Fruit fly (Drosophila melanogaster) whole organism, embryonic: Measurements from ENCODE around the gene Slu7.

Experiments
- CG15479 ChIP-seq: fragments of 200-800 bp; sonication (Bioruptor generic); optimal IDR thresholded peaks from 3 replicates; lab custom pipeline; 2019; ENCODE audit warnings: missing biosample characterization, mild to moderate bottlenecking, missing genetic modification characterization, moderate library complexity
- CG9609 ChIP-seq: fragments of 200-800 bp; sonication (Bioruptor generic); optimal IDR thresholded peaks from 3 replicates; lab custom pipeline; 2016; ENCODE audit warnings: missing biosample characterization, missing genetic modification characterization
- Lim3 ChIP-seq: fragments of 200-800 bp; sonication (Bioruptor generic); IDR thresholded peaks from 2 replicates; pipeline ENCODE4 v1.3.6; 2022; ENCODE audit warnings: missing biosample characterization, missing genetic modification characterization
- Lpt ChIP-seq: fragments of >200 bp; optimal IDR thresholded peaks from 2 replicates; lab custom pipeline; 2018; ENCODE audit warnings: missing biosample characterization, missing genetic modification characterization
- Pdp1 ChIP-seq, 2 experiments: fragments of 200-800 bp; sonication (Bioruptor generic); optimal IDR thresholded peaks; 3 replicates each; lab custom pipeline; 2016; ENCODE audit warnings: missing biosample characterization in 2 of 2, missing genetic modification characterization in 2 of 2, mild to moderate bottlenecking in 1 of 2, moderate library complexity in 1 of 2
- ham ChIP-seq: fragments of 200-800 bp; sonication (Bioruptor generic); IDR thresholded peaks from 2 replicates; pipeline ENCODE4 v1.3.6; 2022; ENCODE audit warnings: missing biosample characterization, missing genetic modification characterization
- lbe ChIP-seq: fragments of 200-800 bp; sonication (Bioruptor generic); optimal IDR thresholded peaks from 2 replicates; lab custom pipeline; 2016; ENCODE audit warnings: missing biosample characterization, mild to moderate bottlenecking, missing genetic modification characterization

DNA sequence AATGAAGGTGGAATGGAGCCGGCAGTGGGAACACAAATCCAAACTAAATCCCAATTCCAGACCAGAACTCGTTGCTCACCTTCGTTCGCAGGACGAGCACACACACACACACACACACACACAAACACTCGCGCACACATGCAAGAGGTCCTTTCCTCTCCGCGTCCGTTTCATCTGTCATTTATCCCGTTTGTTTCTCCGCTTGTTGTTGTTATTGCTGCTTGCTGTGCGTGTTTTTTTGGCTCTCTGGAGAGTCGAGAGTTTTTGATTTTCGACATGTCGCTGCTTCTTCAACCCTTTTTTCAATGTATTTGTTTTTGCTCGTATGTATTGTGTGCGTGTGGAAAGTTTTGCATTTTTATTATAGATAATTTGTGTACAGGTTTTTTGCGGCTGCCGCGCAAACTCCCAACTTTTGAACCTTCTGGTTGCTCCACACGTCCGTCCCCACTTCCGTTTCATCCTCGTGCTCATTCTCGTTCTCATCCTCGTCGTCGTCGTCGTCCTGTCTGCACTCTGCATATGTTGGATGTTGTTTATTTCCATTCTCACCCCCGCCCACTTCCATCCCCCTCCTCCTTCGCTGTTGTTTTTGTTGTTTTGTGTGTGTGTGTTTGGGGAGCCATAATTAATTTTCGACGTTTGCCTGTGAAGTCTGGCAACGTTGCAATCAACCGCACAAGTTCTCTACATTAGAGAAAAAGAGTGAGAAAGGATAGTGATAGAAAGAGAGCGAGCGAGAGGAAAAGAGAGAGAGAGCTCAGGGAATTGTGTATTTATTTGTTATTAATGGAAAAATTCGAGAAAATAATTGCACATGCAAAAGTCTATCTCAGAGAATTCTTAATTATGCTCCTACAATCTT lies 30.6 kb upstream of the Slu7 start:
- TF ChIP-seq Lpt (no peak), Pdp1 (GFP tag; optimal IDR thresholded peaks at IDR 0.05; lab: Kevin White, UChicago) (no peak), Lim3 (GFP tag; lab: Robert Waterston, UW) (no peak), lbe (GFP tag; lab: Kevin White, UChicago) (no peak), CG15479 (GFP tag; lab: Kevin White, UChicago) (peak; percentile 0), CG9609 (GFP tag; lab: Kevin White, UChicago) (no peak), ham (no peak)
